Worm (Caenorhabditis elegans): ENCODE data around the gene spl-2.

DNA sequence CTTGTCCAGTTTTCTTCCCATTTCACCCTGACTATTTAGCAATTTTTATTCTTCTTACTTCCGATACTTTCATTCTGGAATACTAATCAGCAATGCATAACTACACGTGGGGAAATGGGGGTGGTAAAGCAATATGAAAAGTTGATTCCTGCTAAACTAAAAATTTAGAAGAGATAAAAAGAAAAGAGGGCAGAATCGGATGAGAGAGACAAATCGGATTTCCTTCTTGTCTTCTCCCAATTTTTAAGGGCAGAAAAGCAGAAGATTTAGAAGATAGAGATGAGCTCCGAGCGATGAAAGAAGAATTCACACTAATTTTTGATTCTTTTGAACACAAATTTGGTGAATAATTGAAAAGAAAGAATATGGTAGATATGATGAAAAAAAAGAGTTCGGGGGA is 47.4 kb upstream of the spl-2 start:
- no peak for TF ChIP-seq aly-2 (tag; optimal IDR thresholded peaks at IDR 0.05)
- no peak for TF ChIP-seq snpc-4 (tag; optimal IDR thresholded peaks at IDR 0.05)
- TF ChIP-seq ama-1 (optimal IDR thresholded peaks at IDR 0.05): no peak
- TF ChIP-seq ceh-16 (tag; optimal IDR thresholded peaks at IDR 0.05): no peak
- no peak for TF ChIP-seq ztf-1 (GFP tag; conservative IDR thresholded peaks at IDR 0.05)
- peak in 1 of 2 experiments; percentile 5 for TF ChIP-seq mdl-1 (tag; optimal IDR thresholded peaks at IDR 0.05)
- TF ChIP-seq skn-1 (tag; optimal IDR thresholded peaks at IDR 0.05): no peak
- no peak for TF ChIP-seq F13H6.1 (tag; optimal IDR thresholded peaks at IDR 0.05)

All from whole organism, L2 larva.